Worm (Caenorhabditis elegans) whole organism, L4/young adult: Measurements from ENCODE around the gene cln-3.1.

Experiments
- W03F9.2 ChIP-seq: fragments of 150-350 bp; optimal IDR thresholded peaks from 2 replicates; lab custom pipeline; 2014; ENCODE audit warnings: missing biosample characterization, missing genetic modification characterization
- him-1 ChIP-seq: sonication (generic microtip); optimal IDR thresholded peaks from 2 replicates; lab custom pipeline; 2016; ENCODE audit warnings: missing genotype, missing genetic modification reagents, missing genetic modification characterization, missing compliant biosample characterization

DNA sequence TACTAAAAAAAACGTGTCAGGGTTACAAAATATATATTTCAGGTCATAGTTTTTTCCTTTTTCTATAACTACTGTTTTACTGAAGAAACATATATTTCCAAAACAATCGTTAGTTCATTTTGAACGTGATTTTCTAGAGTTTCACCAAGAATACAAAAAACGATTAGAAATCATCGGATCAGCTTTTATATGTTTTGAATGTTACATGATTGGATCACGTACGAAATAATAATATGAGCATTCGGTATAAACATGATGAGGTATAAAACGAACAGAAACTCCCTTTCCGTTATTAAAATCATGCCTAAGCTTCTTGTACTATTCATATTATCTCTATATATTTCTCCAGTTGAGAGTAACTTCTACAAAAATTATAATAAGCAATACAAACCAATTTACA, 7.4 kb upstream of the cln-3.1 start, which contains the start of gene clec-223:
- TF ChIP-seq him-1, result no peak
- TF ChIP-seq W03F9.2 (tag; lab: Kevin White, UChicago), result no peak
